Worm (Caenorhabditis elegans) whole organism, L3 larva: ENCODE results near the gene pfk-1.1.

ENCODE experiments used
- R02D3.7 ChIP-seq: fragments of 150-350 bp; optimal IDR thresholded peaks from 2 replicates; lab custom pipeline; 2014; ENCODE audit warnings: missing biosample characterization, missing genetic modification characterization
- ZK546.5 ChIP-seq: sonication (generic microtip); optimal IDR thresholded peaks from 2 replicates; lab custom pipeline; 2017; ENCODE audit warnings: missing biosample characterization, missing genetic modification characterization
- ama-1 ChIP-seq: fragments of 150-350 bp; optimal IDR thresholded peaks from 2 replicates; lab custom pipeline; 2018
- ceh-16 ChIP-seq: sonication (generic microtip); optimal IDR thresholded peaks from 2 replicates; lab custom pipeline; 2017; ENCODE audit warnings: missing biosample characterization, missing genetic modification characterization
- ceh-28 ChIP-seq: fragments of 150-350 bp; optimal IDR thresholded peaks from 2 replicates; lab custom pipeline; 2014; ENCODE audit warnings: missing biosample characterization, missing genetic modification reagents, missing genetic modification characterization
- ceh-82 ChIP-seq: fragments of 150-350 bp; optimal IDR thresholded peaks from 2 replicates; lab custom pipeline; 2014; ENCODE audit warnings: missing biosample characterization, missing genetic modification characterization
- elt-2 ChIP-seq: sonication (generic microtip); optimal IDR thresholded peaks from 2 replicates; lab custom pipeline; 2016; ENCODE audit warnings: missing genetic modification reagents, mild to moderate bottlenecking, missing genetic modification characterization, missing compliant biosample characterization
- elt-3 ChIP-seq, 3 experiments: fragments of 150-350 bp in 1 of 3; sonication (generic microtip) in 2 of 3; optimal IDR thresholded peaks; 2 replicates in 2 of 3; 4 replicates in 1 of 3; lab custom pipeline; 2014 to 2017; ENCODE audit warnings: missing biosample characterization in 3 of 3, missing genetic modification characterization in 3 of 3
- eor-1 ChIP-seq, 2 experiments: fragments of 150-350 bp; optimal IDR thresholded peaks; 2 replicates each; lab custom pipeline; 2014 to 2018; ENCODE audit warnings: missing biosample characterization in 2 of 2, missing genetic modification characterization in 2 of 2
- fkh-10 ChIP-seq: sonication (generic microtip); optimal IDR thresholded peaks from 2 replicates; lab custom pipeline; 2017; ENCODE audit warnings: missing biosample characterization, missing genetic modification reagents, missing genetic modification characterization
- fkh-2 ChIP-seq: fragments of 150-350 bp; optimal IDR thresholded peaks from 2 replicates; lab custom pipeline; 2014; ENCODE audit warnings: missing biosample characterization, missing genetic modification reagents, missing genetic modification characterization
- fos-1 ChIP-seq: fragments of 150-350 bp; optimal IDR thresholded peaks from 2 replicates; lab custom pipeline; 2014; ENCODE audit warnings: missing biosample characterization, missing genetic modification characterization
- hmg-11 ChIP-seq: sonication (generic microtip); optimal IDR thresholded peaks from 2 replicates; lab custom pipeline; 2016; ENCODE audit warnings: missing genetic modification characterization, missing compliant biosample characterization
- jun-1 ChIP-seq: fragments of 150-350 bp; optimal IDR thresholded peaks from 2 replicates; lab custom pipeline; 2014; ENCODE audit warnings: missing biosample characterization, missing genetic modification reagents, missing genetic modification characterization
- lin-15B ChIP-seq: fragments of 150-350 bp; optimal IDR thresholded peaks from 2 replicates; lab custom pipeline; 2014; ENCODE audit warnings: missing biosample characterization, missing genetic modification characterization
- lsy-12 ChIP-seq: sonication (generic microtip); optimal IDR thresholded peaks from 2 replicates; lab custom pipeline; 2016; ENCODE audit warnings: mild to moderate bottlenecking, missing genetic modification characterization, missing compliant biosample characterization
- mdl-1 ChIP-seq: fragments of 150-350 bp; optimal IDR thresholded peaks from 2 replicates; lab custom pipeline; 2014; ENCODE audit warnings: missing biosample characterization, missing genetic modification characterization
- mml-1 ChIP-seq: fragments of 150-350 bp; sonication (generic microtip); optimal IDR thresholded peaks from 3 replicates; lab custom pipeline; 2014; ENCODE audit warnings: missing biosample characterization, missing genetic modification characterization
- nfya-1 ChIP-seq: sonication (generic microtip); optimal IDR thresholded peaks from 2 replicates; lab custom pipeline; 2017; ENCODE audit warnings: missing genetic modification characterization, mild to moderate bottlenecking, missing compliant biosample characterization, antibody characterized with exemption, moderate library complexity; ENCODE audit not compliant: insufficient read depth
- nhr-12 ChIP-seq: fragments of 150-350 bp; optimal IDR thresholded peaks from 2 replicates; lab custom pipeline; 2014; ENCODE audit warnings: missing biosample characterization, missing genetic modification characterization
- nhr-23 ChIP-seq: fragments of 150-350 bp; optimal IDR thresholded peaks from 2 replicates; lab custom pipeline; 2014; ENCODE audit warnings: missing biosample characterization, missing genetic modification reagents, missing genetic modification characterization
- nhr-237 ChIP-seq: fragments of 150-350 bp; optimal IDR thresholded peaks from 2 replicates; lab custom pipeline; 2014; ENCODE audit warnings: missing biosample characterization, missing genetic modification characterization
- nhr-25 ChIP-seq: sonication (generic microtip); optimal IDR thresholded peaks from 2 replicates; lab custom pipeline; 2017; ENCODE audit warnings: missing biosample characterization, missing genetic modification characterization
- nhr-28 ChIP-seq: fragments of 150-350 bp; optimal IDR thresholded peaks from 2 replicates; lab custom pipeline; 2014; ENCODE audit warnings: missing biosample characterization, missing genetic modification characterization
- nhr-76 ChIP-seq: fragments of 150-350 bp; sonication (generic microtip); optimal IDR thresholded peaks from 5 replicates; lab custom pipeline; 2014; ENCODE audit warnings: missing biosample characterization, missing genetic modification characterization
- pha-4 ChIP-seq: fragments of 150-350 bp; optimal IDR thresholded peaks from 2 replicates; lab custom pipeline; 2014; ENCODE audit warnings: missing biosample characterization, missing genetic modification reagents, missing genetic modification characterization
- pqm-1 ChIP-seq: fragments of 150-350 bp; optimal IDR thresholded peaks from 2 replicates; lab custom pipeline; 2017; ENCODE audit warnings: missing biosample characterization, missing genetic modification characterization, inconsistent platforms
- snpc-4 ChIP-seq: fragments of 150-350 bp; optimal IDR thresholded peaks from 2 replicates; lab custom pipeline; 2014; ENCODE audit warnings: missing biosample characterization, missing genetic modification characterization
- unc-39 ChIP-seq: sonication (generic microtip); optimal IDR thresholded peaks from 4 replicates; lab custom pipeline; 2017; ENCODE audit warnings: missing biosample characterization, missing genetic modification characterization
- unc-62 ChIP-seq: fragments of 150-350 bp; sonication (generic microtip); optimal IDR thresholded peaks from 4 replicates; lab custom pipeline; 2014; ENCODE audit warnings: missing biosample characterization, missing genetic modification reagents, missing genetic modification characterization
- ztf-11 ChIP-seq: fragments of 150-350 bp; optimal IDR thresholded peaks from 2 replicates; lab custom pipeline; 2014; ENCODE audit warnings: missing biosample characterization, missing genetic modification characterization
- ztf-4 ChIP-seq: fragments of 150-350 bp; optimal IDR thresholded peaks from 2 replicates; lab custom pipeline; 2014; ENCODE audit warnings: missing biosample characterization, missing genetic modification characterization

Gene pfk-1.1

DNA sequence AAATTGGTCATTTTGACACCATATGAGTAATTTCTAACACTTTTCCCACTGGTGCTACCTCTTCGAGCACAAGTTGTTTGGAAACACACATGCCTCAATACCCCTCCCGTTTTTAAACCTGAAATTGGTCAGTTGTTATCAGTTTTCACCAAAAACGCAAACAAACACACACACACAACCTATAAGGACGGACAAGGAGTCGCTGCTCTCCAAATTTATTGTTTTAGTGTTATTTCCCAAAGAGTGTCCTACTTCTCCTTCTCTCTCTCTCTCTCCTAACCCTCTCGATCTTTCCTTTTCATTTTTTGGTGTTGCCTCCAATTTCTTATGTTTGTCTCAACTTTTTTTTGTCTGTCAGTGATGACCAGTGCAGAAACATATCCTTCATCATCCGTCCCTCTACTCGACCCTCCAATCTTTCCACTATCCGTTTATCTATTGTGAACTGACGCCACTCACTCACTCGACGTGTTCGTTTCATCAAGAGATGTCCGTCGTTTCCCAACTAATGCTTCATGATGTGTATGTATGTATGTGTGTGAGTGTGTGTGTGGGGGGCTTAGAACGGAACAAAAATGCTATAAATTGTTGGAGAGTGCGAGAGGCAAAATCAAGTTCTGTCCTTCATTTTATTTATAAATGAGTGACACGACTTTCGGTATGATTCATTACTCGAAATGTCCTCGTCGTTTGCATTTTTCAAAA lies 36.8 kb upstream of the pfk-1.1 start:
- TF ChIP-seq elt-2 (tag; lab: Kevin White, UChicago) (peak; percentile 48), pha-4 (tag; lab: Kevin White, UChicago) (peak; percentile 27), ceh-28 (no peak), unc-62 (GFP tag; lab: Kevin White, UChicago) (peak; percentile 83), pqm-1 (tag; lab: Kevin White, UChicago) (peak; percentile 35), nhr-23 (tag; lab: Kevin White, UChicago) (peak; percentile 10), nhr-25 (tag; lab: Kevin White, UChicago) (peak; percentile 72), mml-1 (tag; lab: Kevin White, UChicago) (peak; percentile 20), ztf-4 (tag; lab: Kevin White, UChicago) (no peak), R02D3.7 (no peak)

DNA sequence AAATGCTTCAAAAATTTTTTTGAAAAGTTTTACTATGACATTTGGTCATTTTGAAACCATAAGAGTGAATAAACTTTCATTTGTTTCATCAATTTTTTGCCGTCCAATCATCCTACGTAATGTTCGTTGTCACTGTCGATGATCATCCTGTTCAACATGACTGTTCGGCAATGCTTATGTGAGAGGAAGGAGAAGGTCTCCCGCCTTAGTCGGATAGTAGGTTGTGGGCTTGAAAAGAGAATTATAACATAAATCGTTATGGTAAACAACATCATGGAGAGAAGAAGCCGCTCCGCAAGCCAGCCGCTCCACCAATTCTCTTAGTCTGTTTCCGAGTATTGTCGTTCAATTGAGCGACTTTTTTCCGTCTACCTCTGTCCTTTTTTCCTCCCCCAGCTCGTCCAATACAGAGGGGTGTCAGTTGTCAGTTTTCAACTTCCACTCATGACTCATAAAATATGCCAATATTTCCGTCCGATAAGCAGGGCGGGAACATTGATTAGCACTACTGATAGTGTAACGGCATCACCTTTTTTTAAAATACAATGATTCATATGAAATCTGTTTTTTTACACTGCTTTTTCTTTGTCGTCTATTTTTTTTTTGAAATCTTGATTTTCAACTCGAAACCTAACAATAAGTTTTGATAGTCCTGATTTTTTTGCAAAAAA lies 34.5 kb upstream of the pfk-1.1 start:
- TF ChIP-seq ama-1 (lab: Kevin White, UChicago) (peak; percentile 12), elt-2 (tag; lab: Kevin White, UChicago) (peak; percentile 78), pqm-1 (tag; lab: Kevin White, UChicago) (peak; percentile 72), fos-1 (tag; lab: Kevin White, UChicago) (no peak)

DNA sequence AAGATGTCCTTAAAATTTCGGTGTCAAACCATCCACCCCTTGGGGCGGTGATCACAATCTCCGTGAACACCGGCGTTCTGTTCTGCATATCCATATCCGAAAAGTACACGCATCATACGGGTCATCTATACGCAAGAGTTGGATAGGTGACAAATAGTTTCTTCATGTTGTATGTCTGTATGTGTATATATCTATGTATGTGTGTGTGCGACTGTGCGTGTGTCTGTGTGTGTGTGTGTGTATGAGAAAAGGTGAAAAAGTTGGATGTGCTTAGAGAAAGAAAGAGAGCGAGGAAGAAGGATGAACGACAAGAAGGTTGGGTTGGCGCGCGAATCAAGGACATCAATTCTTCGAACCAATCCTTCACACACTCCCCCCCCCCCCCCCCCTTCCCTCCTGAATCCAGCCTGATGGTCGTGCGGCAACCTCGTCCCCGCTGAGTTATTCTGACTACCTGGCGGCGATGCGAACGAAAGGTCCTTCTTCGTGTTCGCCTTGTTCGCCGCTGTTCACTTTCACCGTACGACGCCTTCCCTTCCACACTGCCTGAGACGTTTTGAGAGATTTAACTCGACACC lies 33.3 kb upstream of the pfk-1.1 start:
- TF ChIP-seq nhr-12 (tag; lab: Kevin White, UChicago) (no peak), nhr-25 (tag; lab: Kevin White, UChicago) (peak; percentile 84), nhr-23 (tag; lab: Kevin White, UChicago) (peak; percentile 82)

DNA sequence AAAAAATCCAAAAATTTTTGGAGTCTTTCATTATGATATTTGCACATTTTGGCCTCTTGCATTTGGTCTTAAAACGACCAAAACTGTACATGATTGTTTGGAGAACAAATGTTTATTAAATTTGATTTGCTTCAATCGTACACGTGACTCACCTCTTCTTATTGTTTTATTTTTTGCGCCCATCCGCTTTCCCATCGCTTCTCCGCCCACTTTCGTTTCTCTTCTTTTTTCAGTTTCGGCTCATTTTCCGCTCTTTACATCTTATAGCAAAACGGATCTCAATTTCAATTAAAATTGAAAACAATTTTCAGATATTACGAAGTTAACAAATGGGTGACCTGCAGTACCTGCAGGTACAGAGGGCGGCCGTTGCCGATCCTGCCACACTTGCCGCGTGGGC lies 31.4 kb upstream of the pfk-1.1 start, which contains the start of gene nmy-1:
Gene nmy-1 (plus strand): TSS at position 301 of the 400 bp plus-strand sequence.
- TF ChIP-seq jun-1 (tag; lab: Kevin White, UChicago) (no peak), R02D3.7 (no peak), nhr-237 (tag; lab: Kevin White, UChicago) (no peak), nhr-23 (tag; lab: Kevin White, UChicago) (no peak), mml-1 (tag; lab: Kevin White, UChicago) (no peak), elt-3 (tag; optimal IDR thresholded peaks at IDR 0.05; lab: Kevin White, UChicago) (no peak), ama-1 (lab: Kevin White, UChicago) (no peak), nfya-1 (tag; lab: Kevin White, UChicago) (no peak)
- TF ChIP-seq, all 47 proteins: peak for 0

DNA sequence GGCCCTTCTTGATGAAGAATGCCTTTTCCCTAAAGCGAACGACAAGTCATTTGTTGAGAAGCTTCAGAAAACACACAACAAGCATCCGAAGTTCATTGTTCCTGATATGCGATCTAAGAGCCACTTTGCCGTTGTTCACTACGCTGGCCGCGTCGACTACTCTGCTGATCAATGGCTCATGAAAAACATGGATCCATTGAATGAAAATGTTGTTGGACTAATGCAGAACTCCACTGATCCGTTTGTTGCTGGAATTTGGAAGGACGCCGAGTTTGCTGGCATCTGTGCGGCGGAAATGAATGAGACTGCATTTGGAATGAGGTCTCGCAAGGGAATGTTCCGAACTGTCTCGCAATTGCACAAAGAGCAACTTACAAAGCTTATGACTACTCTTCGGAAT lies 28.0 kb upstream of the pfk-1.1 start:
- TF ChIP-seq ZK546.5, result no peak
- TF ChIP-seq nhr-12 (tag; lab: Kevin White, UChicago), result no peak
- TF ChIP-seq lin-15B (tag; lab: Kevin White, UChicago), result no peak
- no peak for TF ChIP-seq mml-1 (tag; lab: Kevin White, UChicago)
- no peak for TF ChIP-seq mdl-1 (tag; lab: Kevin White, UChicago)
- no peak for TF ChIP-seq ceh-16 (tag; lab: Kevin White, UChicago)
- TF ChIP-seq snpc-4 (tag; lab: Kevin White, UChicago), result no peak
- TF ChIP-seq fkh-2 (tag; lab: Kevin White, UChicago), result no peak
- TF ChIP-seq hmg-11 (tag; lab: Kevin White, UChicago), result no peak
- TF ChIP-seq pqm-1 (tag; lab: Kevin White, UChicago), result no peak
- no peak for TF ChIP-seq eor-1 (tag; optimal IDR thresholded peaks at IDR 0.05; lab: Kevin White, UChicago)
- no peak for TF ChIP-seq fkh-10
- TF ChIP-seq jun-1 (tag; lab: Kevin White, UChicago), result no peak
- no peak for TF ChIP-seq fos-1 (tag; lab: Kevin White, UChicago)
- no peak for TF ChIP-seq pha-4 (tag; lab: Kevin White, UChicago)
- no peak for TF ChIP-seq nhr-76

DNA sequence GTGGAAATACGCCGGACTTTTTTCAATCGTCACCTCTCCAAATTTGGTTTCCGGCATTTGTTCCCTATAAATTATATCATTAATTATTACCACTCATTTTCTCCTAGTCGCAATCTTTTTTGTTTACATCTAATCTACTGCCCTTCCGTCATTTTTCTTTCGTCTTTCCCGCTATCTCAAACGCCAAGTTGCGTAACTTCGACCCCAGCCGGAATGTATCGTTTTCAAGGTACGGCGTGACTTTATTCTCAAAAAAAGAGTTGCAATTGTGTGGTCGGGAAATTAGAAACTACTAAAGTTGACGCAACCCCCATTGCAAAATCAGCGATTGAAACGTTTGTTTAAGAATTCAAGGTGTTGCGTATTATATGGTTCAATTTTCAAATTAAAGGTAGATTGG lies 21.2 kb upstream of the pfk-1.1 start:
- no peak for TF ChIP-seq snpc-4 (tag; lab: Kevin White, UChicago)
- no peak for TF ChIP-seq ZK546.5
- no peak for TF ChIP-seq lsy-12
- TF ChIP-seq elt-3 (tag; optimal IDR thresholded peaks at IDR 0.05; lab: Kevin White, UChicago), result no peak
- TF ChIP-seq jun-1 (tag; lab: Kevin White, UChicago), result no peak
- no peak for TF ChIP-seq ztf-11 (tag; lab: Kevin White, UChicago)
- no peak for TF ChIP-seq unc-39 (tag; lab: Kevin White, UChicago)
- no peak for TF ChIP-seq ceh-82 (tag; lab: Kevin White, UChicago)
- TF ChIP-seq mdl-1 (tag; lab: Kevin White, UChicago), result no peak
- no peak for TF ChIP-seq nhr-28 (tag; lab: Kevin White, UChicago)
